Fruit fly (Drosophila melanogaster) whole organism, embryonic: Measurements from ENCODE around the gene CG9240.

Experiments
- B-H2 ChIP-seq: fragments of 200-800 bp; sonication (Bioruptor generic); optimal IDR thresholded peaks from 2 replicates; lab custom pipeline; 2018; ENCODE audit warnings: missing biosample characterization, mild to moderate bottlenecking, missing genetic modification characterization
- CG11093 ChIP-seq: fragments of 200-800 bp; sonication (Bioruptor generic); IDR thresholded peaks from 3 replicates; pipeline ENCODE4 v1.3.6; 2022; ENCODE audit warnings: missing biosample characterization, missing genetic modification characterization
- CG12299 ChIP-seq: fragments of 200-800 bp; sonication (Bioruptor generic); optimal IDR thresholded peaks from 2 replicates; lab custom pipeline; 2018; ENCODE audit warnings: missing biosample characterization, mild to moderate bottlenecking, missing genetic modification characterization
- CG13775 ChIP-seq: fragments of 200-800 bp; sonication (Bioruptor generic); optimal IDR thresholded peaks from 3 replicates; lab custom pipeline; 2017; ENCODE audit warnings: missing biosample characterization, mild to moderate bottlenecking, missing genetic modification characterization
- CG14050 ChIP-seq: fragments of 200-800 bp; sonication (Bioruptor generic); IDR thresholded peaks from 3 replicates; pipeline ENCODE4 v1.3.6; 2022; ENCODE audit warnings: missing biosample characterization, missing genetic modification characterization
- CG15514 ChIP-seq: fragments of 200-800 bp; sonication (Bioruptor generic); optimal IDR thresholded peaks from 3 replicates; lab custom pipeline; 2017; ENCODE audit warnings: missing biosample characterization, missing genetic modification characterization, mild to moderate bottlenecking, moderate library complexity, missing genetic modification reagents
- CG18619 ChIP-seq: fragments of 200-800 bp; sonication (Bioruptor generic); optimal IDR thresholded peaks from 3 replicates; lab custom pipeline; 2017; ENCODE audit warnings: missing biosample characterization, mild to moderate bottlenecking, missing genetic modification characterization
- CG2129 ChIP-seq: fragments of 200-800 bp; sonication (Bioruptor generic); IDR thresholded peaks from 2 replicates; pipeline ENCODE4 v1.3.6; 2022; ENCODE audit warnings: missing biosample characterization, missing genetic modification characterization; ENCODE audit not compliant: partially characterized antibody
- CG2678 ChIP-seq: fragments of 200-800 bp; sonication (Bioruptor generic); optimal IDR thresholded peaks from 3 replicates; lab custom pipeline; 2019; ENCODE audit warnings: missing biosample characterization, mild to moderate bottlenecking, missing genetic modification characterization, moderate library complexity
- CG3407 ChIP-seq: fragments of 200-800 bp; sonication (Bioruptor generic); optimal IDR thresholded peaks from 2 replicates; lab custom pipeline; 2018; ENCODE audit warnings: missing biosample characterization, mild to moderate bottlenecking, missing genetic modification characterization
- CG34224 ChIP-seq: fragments of 200-800 bp; sonication (Bioruptor generic); IDR thresholded peaks from 3 replicates; pipeline ENCODE4 v1.3.6; 2022; ENCODE audit warnings: missing biosample characterization, missing genetic modification characterization; ENCODE audit not compliant: partially characterized antibody
- CG34376 ChIP-seq: fragments of 200-800 bp; sonication (Bioruptor generic); optimal IDR thresholded peaks from 2 replicates; lab custom pipeline; 2018; ENCODE audit warnings: missing biosample characterization, mild to moderate bottlenecking, missing genetic modification characterization
- CG4730 ChIP-seq: fragments of 200-800 bp; sonication (Bioruptor generic); IDR thresholded peaks from 2 replicates; pipeline ENCODE4 v1.3.6; 2022; ENCODE audit warnings: missing biosample characterization, missing genetic modification characterization
- CG5180 ChIP-seq: fragments of 200-800 bp; sonication (Bioruptor generic); optimal IDR thresholded peaks from 3 replicates; lab custom pipeline; 2017; ENCODE audit warnings: missing biosample characterization, missing genetic modification characterization, mild to moderate bottlenecking, moderate library complexity, missing genetic modification reagents
- CG6791 ChIP-seq: fragments of 200-800 bp; sonication (Bioruptor generic); IDR thresholded peaks from 3 replicates; pipeline ENCODE4 v1.3.6; 2022; ENCODE audit warnings: missing biosample characterization, missing genetic modification characterization; ENCODE audit not compliant: partially characterized antibody
- CG7357 ChIP-seq: fragments of 200-800 bp; sonication (Bioruptor generic); IDR thresholded peaks from 3 replicates; pipeline ENCODE4 v1.3.6; 2022; ENCODE audit warnings: missing biosample characterization, missing genetic modification characterization
- CG8478 ChIP-seq: fragments of >200 bp; optimal IDR thresholded peaks from 2 replicates; lab custom pipeline; 2018
- CG8924 ChIP-seq: fragments of 200-800 bp; optimal IDR thresholded peaks from 3 replicates; lab custom pipeline; 2019; ENCODE audit warnings: missing biosample characterization, mild to moderate bottlenecking, missing genetic modification characterization, moderate library complexity
- CG9817 ChIP-seq: fragments of 200-800 bp; sonication (Bioruptor generic); optimal IDR thresholded peaks from 2 replicates; lab custom pipeline; 2018; ENCODE audit warnings: missing biosample characterization, mild to moderate bottlenecking, missing genetic modification characterization, moderate library complexity
- Drgx ChIP-seq: fragments of 200-800 bp; sonication (Bioruptor generic); IDR thresholded peaks from 2 replicates; pipeline ENCODE4 v1.3.6; 2022; ENCODE audit warnings: missing biosample characterization, missing genetic modification characterization
- E2f2 ChIP-seq: fragments of 200-800 bp; sonication (Bioruptor generic); IDR thresholded peaks from 2 replicates; pipeline ENCODE4 v1.3.6; 2022; ENCODE audit warnings: missing biosample characterization, missing genetic modification characterization
- H2.0 ChIP-seq: fragments of 200-800 bp; sonication (Bioruptor generic); IDR thresholded peaks from 2 replicates; pipeline ENCODE4 v1.3.6; 2022; ENCODE audit warnings: missing biosample characterization, missing genetic modification characterization
- Hey ChIP-seq: fragments of 200-800 bp; sonication (Bioruptor generic); optimal IDR thresholded peaks from 3 replicates; lab custom pipeline; 2018; ENCODE audit warnings: missing biosample characterization, mild to moderate bottlenecking, missing genetic modification characterization
- HmgZ ChIP-seq: fragments of 200-800 bp; sonication (Bioruptor generic); optimal IDR thresholded peaks from 2 replicates; lab custom pipeline; 2018; ENCODE audit warnings: missing biosample characterization, mild to moderate bottlenecking, missing genetic modification characterization
- Meics ChIP-seq: fragments of 200-800 bp; sonication (Bioruptor generic); optimal IDR thresholded peaks from 2 replicates; lab custom pipeline; 2017; ENCODE audit warnings: missing biosample characterization, mild to moderate bottlenecking, missing genetic modification characterization
- Oli ChIP-seq: fragments of 200-800 bp; sonication (Bioruptor generic); optimal IDR thresholded peaks from 2 replicates; lab custom pipeline; 2018; ENCODE audit warnings: missing biosample characterization, mild to moderate bottlenecking, missing genetic modification characterization, moderate library complexity
- Sox102F ChIP-seq: fragments of 200-800 bp; sonication (Bioruptor generic); optimal IDR thresholded peaks from 2 replicates; lab custom pipeline; 2018; ENCODE audit warnings: missing biosample characterization, mild to moderate bottlenecking, missing genetic modification characterization, moderate library complexity
- Ssrp ChIP-seq: fragments of 200-800 bp; sonication (Bioruptor generic); optimal IDR thresholded peaks from 2 replicates; lab custom pipeline; 2018; ENCODE audit warnings: missing biosample characterization, mild to moderate bottlenecking, missing genetic modification characterization, moderate library complexity
- Xrp1 ChIP-seq: fragments of 200-800 bp; sonication (Bioruptor generic); IDR thresholded peaks from 2 replicates; pipeline ENCODE4 v1.3.6; 2022; ENCODE audit warnings: missing biosample characterization, missing genetic modification characterization
- al ChIP-seq: fragments of 200-800 bp; sonication (Bioruptor generic); IDR thresholded peaks from 2 replicates; pipeline ENCODE4 v1.3.6; 2022; ENCODE audit warnings: missing biosample characterization, missing genetic modification characterization
- aop ChIP-seq: fragments of 200-800 bp; sonication (Bioruptor generic); IDR thresholded peaks from 2 replicates; pipeline ENCODE4 v1.3.6; 2022; ENCODE audit warnings: missing biosample characterization, missing genetic modification characterization
- bowl ChIP-seq: fragments of 200-800 bp; sonication (Bioruptor generic); IDR thresholded peaks from 2 replicates; pipeline ENCODE4 v1.3.6; 2022; ENCODE audit warnings: missing biosample characterization, missing genetic modification characterization
- cas ChIP-seq: fragments of 200-800 bp; sonication (Bioruptor generic); IDR thresholded peaks from 2 replicates; pipeline ENCODE4 v1.3.6; 2022; ENCODE audit warnings: missing biosample characterization, missing genetic modification characterization
- ci ChIP-seq: fragments of 200-800 bp; sonication (Bioruptor generic); IDR thresholded peaks from 3 replicates; pipeline ENCODE4 v1.3.6; 2022; ENCODE audit warnings: missing biosample characterization, missing genetic modification characterization
- dati ChIP-seq: fragments of 200-800 bp; sonication (Bioruptor generic); IDR thresholded peaks from 2 replicates; pipeline ENCODE4 v1.3.6; 2022; ENCODE audit warnings: missing biosample characterization, missing genetic modification characterization
- gfzf ChIP-seq: fragments of 200-800 bp; sonication (Bioruptor generic); optimal IDR thresholded peaks from 2 replicates; lab custom pipeline; 2016; ENCODE audit warnings: missing biosample characterization, mild to moderate bottlenecking, missing genetic modification characterization, moderate library complexity
- grau ChIP-seq: fragments of 200-800 bp; optimal IDR thresholded peaks from 3 replicates; lab custom pipeline; 2019; ENCODE audit warnings: missing biosample characterization, mild to moderate bottlenecking, missing genetic modification characterization, moderate library complexity
- kah ChIP-seq: fragments of 200-800 bp; sonication (Bioruptor generic); optimal IDR thresholded peaks from 2 replicates; lab custom pipeline; 2018; ENCODE audit warnings: missing biosample characterization, mild to moderate bottlenecking, missing genetic modification characterization
- lab ChIP-seq: fragments of 200-800 bp; sonication (Bioruptor generic); optimal IDR thresholded peaks from 3 replicates; lab custom pipeline; 2017; ENCODE audit warnings: missing biosample characterization, missing genetic modification characterization, mild to moderate bottlenecking, moderate library complexity, missing genetic modification reagents
- nmo ChIP-seq: fragments of 200-800 bp; sonication (Bioruptor generic); optimal IDR thresholded peaks from 2 replicates; lab custom pipeline; 2018; ENCODE audit warnings: missing biosample characterization, mild to moderate bottlenecking, missing genetic modification characterization, moderate library complexity
- phol ChIP-seq: fragments of 200-800 bp; sonication (Bioruptor generic); optimal IDR thresholded peaks from 3 replicates; lab custom pipeline; 2018; ENCODE audit warnings: missing biosample characterization, mild to moderate bottlenecking, missing genetic modification characterization, moderate library complexity
- run ChIP-seq: fragments of 200-800 bp; sonication (Bioruptor generic); optimal IDR thresholded peaks from 3 replicates; lab custom pipeline; 2018; ENCODE audit warnings: missing biosample characterization, mild to moderate bottlenecking, missing genetic modification characterization
- schlank ChIP-seq: fragments of 200-800 bp; sonication (Bioruptor generic); optimal IDR thresholded peaks from 2 replicates; lab custom pipeline; 2018; ENCODE audit warnings: missing biosample characterization, mild to moderate bottlenecking, missing genetic modification characterization
- shn ChIP-seq: fragments of 200-800 bp; sonication (Bioruptor generic); optimal IDR thresholded peaks from 3 replicates; lab custom pipeline; 2016; ENCODE audit warnings: missing biosample characterization, missing genetic modification characterization
- twi ChIP-seq: fragments of 200-800 bp; optimal IDR thresholded peaks from 2 replicates; lab custom pipeline; 2019; ENCODE audit warnings: missing biosample characterization, mild to moderate bottlenecking, missing genetic modification characterization, moderate library complexity
- tx ChIP-seq: fragments of 200-800 bp; sonication (Bioruptor generic); optimal IDR thresholded peaks from 2 replicates; lab custom pipeline; 2016; ENCODE audit warnings: missing biosample characterization, missing genetic modification characterization
- zf30C ChIP-seq: fragments of 200-800 bp; sonication (Bioruptor generic); optimal IDR thresholded peaks from 3 replicates; lab custom pipeline; 2018; ENCODE audit warnings: missing biosample characterization, mild to moderate bottlenecking, missing genetic modification characterization
- zfh1 ChIP-seq: fragments of 200-800 bp; sonication (Bioruptor generic); IDR thresholded peaks from 3 replicates; pipeline ENCODE4 v1.3.6; 2022; ENCODE audit warnings: missing biosample characterization, missing genetic modification characterization

Gene CG9240

dm6 chrX:15733995-15734394 is 32.9 kb upstream of the CG9240 start, which contains the start of the genes CG12379 and MagR (continued):
- TF ChIP-seq H2.0: no peak
- peak; percentile 7 for TF ChIP-seq shn (GFP tag; lab: Kevin White, UChicago)
- TF ChIP-seq B-H2 (GFP tag; lab: Kevin White, UChicago): peak; percentile 73
- TF ChIP-seq HmgZ (tag; lab: Kevin White, UChicago): peak; percentile 42
- TF ChIP-seq Hey (tag; lab: Kevin White, UChicago): no peak
- TF ChIP-seq CG2678: no peak
- TF ChIP-seq CG8478 (lab: Kevin White, UChicago): no peak
- peak; percentile 67 for TF ChIP-seq tx (GFP tag; lab: Kevin White, UChicago)
- TF ChIP-seq CG11093 (GFP tag; lab: Robert Waterston, UW): no peak
- TF ChIP-seq Oli (tag; lab: Kevin White, UChicago): no peak
- TF ChIP-seq schlank (tag; lab: Kevin White, UChicago): peak; percentile 29
- TF ChIP-seq phol (tag; lab: Kevin White, UChicago): peak; percentile 74
- no peak for TF ChIP-seq CG5180 (GFP tag; lab: Kevin White, UChicago)
- TF ChIP-seq CG3407: no peak
- peak; percentile 76 for TF ChIP-seq twi (tag; lab: Kevin White, UChicago)
- TF ChIP-seq CG34376: peak; percentile 77
- peak; percentile 44 for TF ChIP-seq Ssrp (tag; lab: Kevin White, UChicago)
- TF ChIP-seq CG12299 (tag; lab: Kevin White, UChicago): peak; percentile 61
- TF ChIP-seq dati (GFP tag; lab: Robert Waterston, UW): no peak
- TF ChIP-seq gfzf: peak; percentile 24
- TF ChIP-seq CG2129 (GFP tag; lab: Robert Waterston, UW): peak; percentile 48
- TF ChIP-seq CG4730: no peak
- TF ChIP-seq aop (GFP tag; lab: Robert Waterston, UW): no peak
- peak; percentile 48 for TF ChIP-seq CG8924 (tag; lab: Kevin White, UChicago)
- TF ChIP-seq E2f2 (GFP tag; lab: Robert Waterston, UW): peak; percentile 34; the same call in 1 of the 2 replicates
- peak; percentile 6 for TF ChIP-seq kah
- no peak for TF ChIP-seq CG14050
- peak; percentile 53 for TF ChIP-seq Meics (GFP tag; lab: Kevin White, UChicago)
- peak; percentile 70 for TF ChIP-seq grau (tag; lab: Kevin White, UChicago)
- 0 out of 3 replicates have a peak, but pooled peaks have one; percentile 37 for TF ChIP-seq CG7357 (GFP tag; lab: Robert Waterston, UW)
- peak; percentile 71 for TF ChIP-seq CG34224 (GFP tag; lab: Robert Waterston, UW)
- TF ChIP-seq run (tag; lab: Kevin White, UChicago): no peak
- peak; percentile 65 for TF ChIP-seq al (GFP tag; lab: Robert Waterston, UW)
- TF ChIP-seq bowl (GFP tag; lab: Robert Waterston, UW): no peak
- peak; percentile 80 for TF ChIP-seq nmo
- no peak for TF ChIP-seq Sox102F
- TF ChIP-seq lab: no peak

dm6 chrX:15733192-15733892 is 32.3 kb upstream of the CG9240 start:
- peak; percentile 35; the same call in 1 of the 3 replicates for TF ChIP-seq ci (GFP tag; lab: Robert Waterston, UW)
- TF ChIP-seq CG9817: no peak
- TF ChIP-seq CG13775: no peak
- TF ChIP-seq zfh1: 0 out of 3 replicates have a peak, but pooled peaks have one; percentile 7
- TF ChIP-seq CG6791 (GFP tag; lab: Robert Waterston, UW): no peak
- peak; percentile 96 for TF ChIP-seq CG15514 (GFP tag; lab: Kevin White, UChicago)
- TF ChIP-seq zf30C (GFP tag; lab: Kevin White, UChicago): peak; percentile 83
- peak; percentile 6; the same call in 1 of the 2 replicates for TF ChIP-seq Xrp1 (GFP tag; lab: Robert Waterston, UW)
- peak; percentile 10; the same call in 1 of the 2 replicates for TF ChIP-seq Drgx
- no peak for TF ChIP-seq cas
- TF ChIP-seq CG18619: no peak
